Worm (Caenorhabditis elegans): ENCODE data around the gene clec-240.

DNA sequence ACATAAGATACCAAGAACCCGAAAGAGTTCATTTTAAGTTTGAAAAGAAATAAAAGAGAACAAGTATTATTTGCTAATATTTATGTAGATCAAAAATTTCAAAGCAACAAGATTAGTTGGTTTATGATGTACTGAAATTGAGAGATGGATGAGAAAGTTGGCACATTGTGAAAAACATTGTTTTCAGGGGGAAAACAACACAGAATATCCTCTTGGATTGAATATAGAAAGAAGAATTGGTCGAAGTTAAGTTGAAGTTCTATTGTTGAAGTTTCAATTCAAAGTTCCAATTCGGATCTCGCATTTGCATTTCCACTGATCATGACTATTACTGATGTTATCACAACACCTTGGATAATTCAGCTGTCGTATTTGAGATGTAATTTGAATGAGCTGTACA lies 9.2 kb upstream of the clec-240 start:
- TF ChIP-seq tbx-11 (GFP tag; IDR thresholded peaks at IDR 0.05) (no peak), sea-1 (GFP tag; conservative IDR thresholded peaks at IDR 0.05) (no peak), hmbx-1 (tag; optimal IDR thresholded peaks at IDR 0.05) (no peak), tbx-37 (GFP tag; conservative IDR thresholded peaks at IDR 0.05) (no peak), aly-1 (tag; optimal IDR thresholded peaks at IDR 0.05) (no peak), flt-1 (GFP tag; IDR thresholded peaks at IDR 0.05) (no peak), scrt-1 (GFP tag; IDR thresholded peaks at IDR 0.05) (no peak), pes-1 (GFP tag; IDR thresholded peaks at IDR 0.05) (no peak), ama-1 (optimal IDR thresholded peaks at IDR 0.05) (no peak), tra-4 (tag; optimal IDR thresholded peaks at IDR 0.05) (no peak)
